Worm (Caenorhabditis elegans) whole organism, mixed stage, embryonic: ENCODE data around the gene C03B1.6.

ENCODE experiments used
- nhr-2 ChIP-seq: fragments of 150-350 bp; optimal IDR thresholded peaks from 2 replicates; lab custom pipeline; 2014; ENCODE audit warnings: missing biosample characterization, missing genetic modification characterization
- pha-4 ChIP-seq: fragments of 150-350 bp; optimal IDR thresholded peaks from 2 replicates; lab custom pipeline; 2018; ENCODE audit warnings: missing biosample characterization, missing genetic modification reagents, missing genetic modification characterization

ce11 chrX:6378363-6378762, 28.2 kb downstream of the C03B1.6 start:
- TF ChIP-seq nhr-2 (tag; lab: Kevin White, UChicago) (no peak), pha-4 (peak; percentile 91)
